Worm (Caenorhabditis elegans) whole organism, late embryonic: Measurements from ENCODE around the gene sir-2.3.

Experiments
- F13H6.1 ChIP-seq: sonication (generic microtip); optimal IDR thresholded peaks from 2 replicates; lab custom pipeline; 2016; ENCODE audit warnings: missing genetic modification characterization, missing compliant biosample characterization
- ceh-6 ChIP-seq: fragments of 200-800 bp; sonication (Bioruptor generic); optimal IDR thresholded peaks from 2 replicates; lab custom pipeline; 2018; ENCODE audit warnings: mild to moderate bottlenecking, missing genetic modification characterization, missing compliant biosample characterization
- dve-1 ChIP-seq: sonication (generic microtip); optimal IDR thresholded peaks from 2 replicates; lab custom pipeline; 2017; ENCODE audit warnings: antibody characterized with exemption, mild to moderate bottlenecking, missing genetic modification characterization, missing compliant biosample characterization
- elt-2 ChIP-seq: sonication (generic microtip); optimal IDR thresholded peaks from 2 replicates; lab custom pipeline; 2016; ENCODE audit warnings: missing genetic modification reagents, missing genetic modification characterization, missing compliant biosample characterization
- nhr-11 ChIP-seq: fragments of 150-350 bp; optimal IDR thresholded peaks from 2 replicates; lab custom pipeline; 2014; ENCODE audit warnings: missing biosample characterization, missing genetic modification characterization
- pax-1 ChIP-seq: fragments of 150-350 bp; optimal IDR thresholded peaks from 2 replicates; lab custom pipeline; 2014; ENCODE audit warnings: missing biosample characterization, missing genetic modification characterization
- sox-4 ChIP-seq: sonication (generic microtip); optimal IDR thresholded peaks from 2 replicates; lab custom pipeline; 2017; ENCODE audit warnings: mild to moderate bottlenecking, missing genetic modification characterization, inconsistent platforms, missing compliant biosample characterization
- unc-3 ChIP-seq, 2 experiments: fragments of 200-800 bp in 1 of 2; sonication (Bioruptor generic) in 1 of 2; sonication (generic microtip) in 1 of 2; conservative IDR thresholded peaks in 1 of 2; optimal IDR thresholded peaks in 1 of 2; 2 replicates each; pipeline versions ENCODE4 v1.3.6 to Lab custom; 2016 to 2022; ENCODE audit warnings: missing compliant biosample characterization in 2 of 2, missing genetic modification characterization in 2 of 2, missing genetic modification reagents in 1 of 2

DNA sequence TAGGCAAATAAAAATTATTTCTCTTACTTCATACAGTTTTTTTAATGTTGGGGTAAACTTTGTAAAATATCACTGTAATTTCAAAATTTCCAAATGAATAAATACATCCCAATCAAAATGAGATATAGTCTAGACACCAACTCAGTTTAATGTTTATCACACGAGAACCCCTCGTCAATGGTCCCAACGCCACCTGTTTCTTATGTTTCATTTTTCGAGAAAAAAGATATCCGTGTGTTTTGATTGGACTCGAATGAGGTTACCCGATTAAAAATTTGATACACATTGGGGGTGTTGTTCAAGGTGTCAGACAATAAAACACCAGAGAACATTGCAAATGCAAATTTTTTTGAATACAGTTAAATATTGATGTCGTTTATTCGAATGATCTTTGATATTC lies 14.0 kb upstream of the sir-2.3 start:
- TF ChIP-seq F13H6.1 (tag; lab: Kevin White, UChicago) (no peak), pax-1 (tag; lab: Kevin White, UChicago) (no peak), elt-2 (tag; lab: Kevin White, UChicago) (no peak), sox-4 (tag; lab: Kevin White, UChicago) (no peak), nhr-11 (tag; lab: Kevin White, UChicago) (no peak), ceh-6 (GFP tag; lab: Kevin White, UChicago) (no peak), unc-3 (GFP tag; conservative IDR thresholded peaks at IDR 0.05; lab: Robert Waterston, UW) (no peak), unc-3 (tag; optimal IDR thresholded peaks at IDR 0.05; lab: Kevin White, UChicago) (no peak), dve-1 (tag; lab: Kevin White, UChicago) (no peak)
